Worm (Caenorhabditis elegans) whole organism, L3 larva: ENCODE data around the gene dct-6.

Experiments
- R02D3.7 ChIP-seq: fragments of 150-350 bp; optimal IDR thresholded peaks from 2 replicates; lab custom pipeline; 2014; ENCODE audit warnings: missing biosample characterization, missing genetic modification characterization
- ZK546.5 ChIP-seq: sonication (generic microtip); optimal IDR thresholded peaks from 2 replicates; lab custom pipeline; 2017; ENCODE audit warnings: missing biosample characterization, missing genetic modification characterization
- aly-2 ChIP-seq: fragments of 150-350 bp; optimal IDR thresholded peaks from 2 replicates; lab custom pipeline; 2014; ENCODE audit warnings: missing biosample characterization, missing genetic modification characterization
- ama-1 ChIP-seq: fragments of 150-350 bp; optimal IDR thresholded peaks from 2 replicates; lab custom pipeline; 2018
- ceh-16 ChIP-seq: sonication (generic microtip); optimal IDR thresholded peaks from 2 replicates; lab custom pipeline; 2017; ENCODE audit warnings: missing biosample characterization, missing genetic modification characterization
- ceh-28 ChIP-seq: fragments of 150-350 bp; optimal IDR thresholded peaks from 2 replicates; lab custom pipeline; 2014; ENCODE audit warnings: missing biosample characterization, missing genetic modification reagents, missing genetic modification characterization
- ceh-82 ChIP-seq: fragments of 150-350 bp; optimal IDR thresholded peaks from 2 replicates; lab custom pipeline; 2014; ENCODE audit warnings: missing biosample characterization, missing genetic modification characterization
- ceh-9 ChIP-seq: sonication (generic microtip); optimal IDR thresholded peaks from 2 replicates; lab custom pipeline; 2018; ENCODE audit warnings: missing biosample characterization, missing genetic modification characterization
- daf-12 ChIP-seq: fragments of 150-350 bp; optimal IDR thresholded peaks from 2 replicates; lab custom pipeline; 2014; ENCODE audit warnings: missing biosample characterization, missing genetic modification reagents, missing genetic modification characterization
- egl-27 ChIP-seq: sonication (generic microtip); optimal IDR thresholded peaks from 4 replicates; lab custom pipeline; 2017; ENCODE audit warnings: missing biosample characterization, missing genetic modification reagents, missing genetic modification characterization
- egl-5 ChIP-seq: fragments of 150-350 bp; optimal IDR thresholded peaks from 2 replicates; lab custom pipeline; 2017; ENCODE audit warnings: missing biosample characterization, missing genetic modification reagents, missing genetic modification characterization, inconsistent platforms
- elt-1 ChIP-seq: fragments of 150-350 bp; optimal IDR thresholded peaks from 2 replicates; lab custom pipeline; 2014; ENCODE audit warnings: missing biosample characterization, missing genetic modification characterization
- elt-2 ChIP-seq: sonication (generic microtip); optimal IDR thresholded peaks from 2 replicates; lab custom pipeline; 2016; ENCODE audit warnings: missing genetic modification reagents, mild to moderate bottlenecking, missing genetic modification characterization, missing compliant biosample characterization
- elt-3 ChIP-seq, 3 experiments: fragments of 150-350 bp in 1 of 3; sonication (generic microtip) in 2 of 3; optimal IDR thresholded peaks; 2 replicates in 2 of 3; 4 replicates in 1 of 3; lab custom pipeline; 2014 to 2017; ENCODE audit warnings: missing biosample characterization in 3 of 3, missing genetic modification characterization in 3 of 3
- eor-1 ChIP-seq, 2 experiments: fragments of 150-350 bp; optimal IDR thresholded peaks; 2 replicates each; lab custom pipeline; 2014 to 2018; ENCODE audit warnings: missing biosample characterization in 2 of 2, missing genetic modification characterization in 2 of 2
- fkh-10 ChIP-seq: sonication (generic microtip); optimal IDR thresholded peaks from 2 replicates; lab custom pipeline; 2017; ENCODE audit warnings: missing biosample characterization, missing genetic modification reagents, missing genetic modification characterization
- fkh-2 ChIP-seq: fragments of 150-350 bp; optimal IDR thresholded peaks from 2 replicates; lab custom pipeline; 2014; ENCODE audit warnings: missing biosample characterization, missing genetic modification reagents, missing genetic modification characterization
- fos-1 ChIP-seq: fragments of 150-350 bp; optimal IDR thresholded peaks from 2 replicates; lab custom pipeline; 2014; ENCODE audit warnings: missing biosample characterization, missing genetic modification characterization
- hmg-11 ChIP-seq: sonication (generic microtip); optimal IDR thresholded peaks from 2 replicates; lab custom pipeline; 2016; ENCODE audit warnings: missing genetic modification characterization, missing compliant biosample characterization
- jun-1 ChIP-seq: fragments of 150-350 bp; optimal IDR thresholded peaks from 2 replicates; lab custom pipeline; 2014; ENCODE audit warnings: missing biosample characterization, missing genetic modification reagents, missing genetic modification characterization
- lin-15B ChIP-seq: fragments of 150-350 bp; optimal IDR thresholded peaks from 2 replicates; lab custom pipeline; 2014; ENCODE audit warnings: missing biosample characterization, missing genetic modification characterization
- lin-39 ChIP-seq: fragments of 150-350 bp; optimal IDR thresholded peaks from 2 replicates; lab custom pipeline; 2018; ENCODE audit warnings: missing biosample characterization, missing genetic modification reagents, missing genetic modification characterization
- lsy-12 ChIP-seq: sonication (generic microtip); optimal IDR thresholded peaks from 2 replicates; lab custom pipeline; 2016; ENCODE audit warnings: mild to moderate bottlenecking, missing genetic modification characterization, missing compliant biosample characterization
- mdl-1 ChIP-seq: fragments of 150-350 bp; optimal IDR thresholded peaks from 2 replicates; lab custom pipeline; 2014; ENCODE audit warnings: missing biosample characterization, missing genetic modification characterization
- mml-1 ChIP-seq: fragments of 150-350 bp; sonication (generic microtip); optimal IDR thresholded peaks from 3 replicates; lab custom pipeline; 2014; ENCODE audit warnings: missing biosample characterization, missing genetic modification characterization
- nfya-1 ChIP-seq: sonication (generic microtip); optimal IDR thresholded peaks from 2 replicates; lab custom pipeline; 2017; ENCODE audit warnings: missing genetic modification characterization, mild to moderate bottlenecking, missing compliant biosample characterization, antibody characterized with exemption, moderate library complexity; ENCODE audit not compliant: insufficient read depth
- nhr-11 ChIP-seq: fragments of 150-350 bp; optimal IDR thresholded peaks from 2 replicates; lab custom pipeline; 2014; ENCODE audit warnings: missing biosample characterization, missing genetic modification characterization
- nhr-12 ChIP-seq: fragments of 150-350 bp; optimal IDR thresholded peaks from 2 replicates; lab custom pipeline; 2014; ENCODE audit warnings: missing biosample characterization, missing genetic modification characterization
- nhr-23 ChIP-seq: fragments of 150-350 bp; optimal IDR thresholded peaks from 2 replicates; lab custom pipeline; 2014; ENCODE audit warnings: missing biosample characterization, missing genetic modification reagents, missing genetic modification characterization
- nhr-237 ChIP-seq: fragments of 150-350 bp; optimal IDR thresholded peaks from 2 replicates; lab custom pipeline; 2014; ENCODE audit warnings: missing biosample characterization, missing genetic modification characterization
- nhr-25 ChIP-seq: sonication (generic microtip); optimal IDR thresholded peaks from 2 replicates; lab custom pipeline; 2017; ENCODE audit warnings: missing biosample characterization, missing genetic modification characterization
- nhr-28 ChIP-seq: fragments of 150-350 bp; optimal IDR thresholded peaks from 2 replicates; lab custom pipeline; 2014; ENCODE audit warnings: missing biosample characterization, missing genetic modification characterization
- nhr-43 ChIP-seq: sonication (generic microtip); optimal IDR thresholded peaks from 2 replicates; lab custom pipeline; 2016; ENCODE audit warnings: mild to moderate bottlenecking, missing genetic modification characterization, missing compliant biosample characterization; ENCODE audit not compliant: poor library complexity, severe bottlenecking
- nhr-67 ChIP-seq: fragments of 150-350 bp; optimal IDR thresholded peaks from 2 replicates; lab custom pipeline; 2014; ENCODE audit warnings: missing biosample characterization, missing genetic modification characterization
- nhr-76 ChIP-seq: fragments of 150-350 bp; sonication (generic microtip); optimal IDR thresholded peaks from 5 replicates; lab custom pipeline; 2014; ENCODE audit warnings: missing biosample characterization, missing genetic modification characterization
- nhr-77 ChIP-seq: fragments of 150-350 bp; optimal IDR thresholded peaks from 2 replicates; lab custom pipeline; 2014; ENCODE audit warnings: missing biosample characterization, missing genetic modification characterization
- pha-4 ChIP-seq: fragments of 150-350 bp; optimal IDR thresholded peaks from 2 replicates; lab custom pipeline; 2014; ENCODE audit warnings: missing biosample characterization, missing genetic modification reagents, missing genetic modification characterization
- pqm-1 ChIP-seq: fragments of 150-350 bp; optimal IDR thresholded peaks from 2 replicates; lab custom pipeline; 2017; ENCODE audit warnings: missing biosample characterization, missing genetic modification characterization, inconsistent platforms
- sea-2 ChIP-seq: fragments of 150-350 bp; sonication (generic microtip); optimal IDR thresholded peaks from 4 replicates; lab custom pipeline; 2014; ENCODE audit warnings: missing biosample characterization, missing genetic modification reagents, missing genetic modification characterization
- skn-1 ChIP-seq: fragments of 150-350 bp; optimal IDR thresholded peaks from 2 replicates; lab custom pipeline; 2014; ENCODE audit warnings: missing biosample characterization, missing genetic modification characterization
- snpc-4 ChIP-seq: fragments of 150-350 bp; optimal IDR thresholded peaks from 2 replicates; lab custom pipeline; 2014; ENCODE audit warnings: missing biosample characterization, missing genetic modification characterization
- tbx-2 ChIP-seq: sonication (generic microtip); optimal IDR thresholded peaks from 2 replicates; lab custom pipeline; 2016; ENCODE audit warnings: mild to moderate bottlenecking, missing genetic modification characterization, missing compliant biosample characterization
- unc-39 ChIP-seq: sonication (generic microtip); optimal IDR thresholded peaks from 4 replicates; lab custom pipeline; 2017; ENCODE audit warnings: missing biosample characterization, missing genetic modification characterization
- unc-62 ChIP-seq: fragments of 150-350 bp; sonication (generic microtip); optimal IDR thresholded peaks from 4 replicates; lab custom pipeline; 2014; ENCODE audit warnings: missing biosample characterization, missing genetic modification reagents, missing genetic modification characterization
- zag-1 ChIP-seq: fragments of 150-350 bp; optimal IDR thresholded peaks from 2 replicates; lab custom pipeline; 2014; ENCODE audit warnings: missing biosample characterization, missing genetic modification characterization
- ztf-11 ChIP-seq: fragments of 150-350 bp; optimal IDR thresholded peaks from 2 replicates; lab custom pipeline; 2014; ENCODE audit warnings: missing biosample characterization, missing genetic modification characterization
- ztf-4 ChIP-seq: fragments of 150-350 bp; optimal IDR thresholded peaks from 2 replicates; lab custom pipeline; 2014; ENCODE audit warnings: missing biosample characterization, missing genetic modification characterization

Gene dct-6

ce11 chrIII:5953041-5953912 is 12.9 kb upstream of the dct-6 start:
- peak; percentile 35 for TF ChIP-seq ama-1 (lab: Kevin White, UChicago)
- TF ChIP-seq eor-1 (tag; optimal IDR thresholded peaks at IDR 0.05; lab: Kevin White, UChicago) = no peak
- no peak for TF ChIP-seq nhr-11
- TF ChIP-seq nhr-12 = no peak
- no peak for TF ChIP-seq hmg-11 (tag; lab: Kevin White, UChicago)
- TF ChIP-seq mdl-1 (tag; lab: Kevin White, UChicago) = no peak
- no peak for TF ChIP-seq ztf-11
- no peak for TF ChIP-seq ceh-82 (tag; lab: Kevin White, UChicago)
- TF ChIP-seq nhr-28 (tag; lab: Kevin White, UChicago) = no peak
- TF ChIP-seq daf-12 (tag; lab: Kevin White, UChicago) = no peak
- TF ChIP-seq nhr-23 (tag; lab: Kevin White, UChicago) = peak; percentile 42
- peak; percentile 73 for TF ChIP-seq aly-2 (tag; lab: Kevin White, UChicago)
- no peak for TF ChIP-seq lin-15B
- TF ChIP-seq sea-2 (GFP tag; lab: Kevin White, UChicago) = no peak
- TF ChIP-seq ceh-9 (tag; lab: Kevin White, UChicago) = no peak
- TF ChIP-seq elt-1 = no peak
- TF ChIP-seq elt-3 (tag; optimal IDR thresholded peaks at IDR 0.05; lab: Kevin White, UChicago) = no peak
- TF ChIP-seq pha-4 (tag; lab: Kevin White, UChicago) = peak; percentile 12
- no peak for TF ChIP-seq ceh-28 (tag; lab: Kevin White, UChicago)
- no peak for TF ChIP-seq jun-1 (tag; lab: Kevin White, UChicago)
- no peak for TF ChIP-seq tbx-2 (tag; lab: Kevin White, UChicago)
- TF ChIP-seq nhr-25 (tag; lab: Kevin White, UChicago) = peak; percentile 67
- TF ChIP-seq lsy-12 (tag; lab: Kevin White, UChicago) = no peak
- no peak for TF ChIP-seq unc-62 (GFP tag; lab: Kevin White, UChicago)
- TF ChIP-seq nhr-77 (tag; lab: Kevin White, UChicago) = peak; percentile 40
- TF ChIP-seq lin-39 (tag; lab: Kevin White, UChicago) = no peak
- TF ChIP-seq snpc-4 (tag; lab: Kevin White, UChicago) = no peak
- no peak for TF ChIP-seq fkh-2
- TF ChIP-seq ztf-4 (tag; lab: Kevin White, UChicago) = peak; percentile 6
- TF ChIP-seq fkh-10 = no peak
- TF ChIP-seq unc-39 (tag; lab: Kevin White, UChicago) = no peak
- peak; percentile 55 for TF ChIP-seq nhr-43 (tag; lab: Kevin White, UChicago)
- TF ChIP-seq nfya-1 (tag; lab: Kevin White, UChicago) = no peak
- no peak for TF ChIP-seq ceh-16 (tag; lab: Kevin White, UChicago)
- TF ChIP-seq egl-27 = no peak
- peak; percentile 15 for TF ChIP-seq pqm-1 (tag; lab: Kevin White, UChicago)
- TF ChIP-seq egl-5 (tag; lab: Kevin White, UChicago) = no peak
- no peak for TF ChIP-seq fos-1 (tag; lab: Kevin White, UChicago)
- TF ChIP-seq mml-1 = no peak
- TF ChIP-seq R02D3.7 = no peak
- TF ChIP-seq nhr-237 (tag; lab: Kevin White, UChicago) = no peak
- TF ChIP-seq nhr-67 (tag; lab: Kevin White, UChicago) = no peak
- no peak for TF ChIP-seq zag-1 (tag; lab: Kevin White, UChicago)
- no peak for TF ChIP-seq nhr-76
- no peak for TF ChIP-seq skn-1
- no peak for TF ChIP-seq elt-2 (tag; lab: Kevin White, UChicago)
- no peak for TF ChIP-seq ZK546.5
- TF ChIP-seq, all 47 proteins: peak for 9
